Worm (Caenorhabditis elegans) whole organism, late embryonic: ENCODE measurements around the gene srg-66.
"Not testable (repeated sequence)": the region's sequence is repeated elsewhere in the genome, so short reads cannot be mapped to it uniquely, and the experiment has no call there.

Experiments
- K02D7.2 ChIP-seq: sonication (generic microtip); optimal IDR thresholded peaks from 2 replicates; lab custom pipeline; 2017; ENCODE audit warnings: mild to moderate bottlenecking, missing genetic modification characterization, missing compliant biosample characterization
- ama-1 ChIP-seq: fragments of 150-350 bp; optimal IDR thresholded peaks from 2 replicates; lab custom pipeline; 2014
- ceh-14 ChIP-seq: sonication (generic microtip); optimal IDR thresholded peaks from 2 replicates; lab custom pipeline; 2016; ENCODE audit warnings: missing genotype, missing genetic modification characterization, missing compliant biosample characterization
- ceh-22 ChIP-seq: sonication (generic microtip); optimal IDR thresholded peaks from 2 replicates; lab custom pipeline; 2017; ENCODE audit warnings: missing biosample characterization, missing genetic modification characterization
- ceh-30 ChIP-seq: fragments of 150-350 bp; optimal IDR thresholded peaks from 2 replicates; lab custom pipeline; 2014; ENCODE audit warnings: missing biosample characterization, missing genetic modification characterization
- ceh-48 ChIP-seq: sonication (generic microtip); optimal IDR thresholded peaks from 2 replicates; lab custom pipeline; 2016; ENCODE audit warnings: missing genetic modification characterization, inconsistent platforms, missing compliant biosample characterization
- ceh-6 ChIP-seq: fragments of 200-800 bp; sonication (Bioruptor generic); optimal IDR thresholded peaks from 2 replicates; lab custom pipeline; 2018; ENCODE audit warnings: mild to moderate bottlenecking, missing genetic modification characterization, missing compliant biosample characterization
- che-1 ChIP-seq: sonication (generic microtip); optimal IDR thresholded peaks from 2 replicates; lab custom pipeline; 2016; ENCODE audit warnings: mild to moderate bottlenecking, missing genetic modification characterization, missing compliant biosample characterization
- dmd-4 ChIP-seq: sonication (generic microtip); optimal IDR thresholded peaks from 2 replicates; lab custom pipeline; 2016; ENCODE audit warnings: borderline replicate concordance, missing genetic modification characterization, missing compliant biosample characterization
- dve-1 ChIP-seq: sonication (generic microtip); optimal IDR thresholded peaks from 2 replicates; lab custom pipeline; 2017; ENCODE audit warnings: antibody characterized with exemption, mild to moderate bottlenecking, missing genetic modification characterization, missing compliant biosample characterization
- elt-2 ChIP-seq: sonication (generic microtip); optimal IDR thresholded peaks from 2 replicates; lab custom pipeline; 2016; ENCODE audit warnings: missing genetic modification reagents, missing genetic modification characterization, missing compliant biosample characterization
- elt-4 ChIP-seq: sonication (generic microtip); optimal IDR thresholded peaks from 2 replicates; lab custom pipeline; 2016; ENCODE audit warnings: missing genetic modification characterization, missing compliant biosample characterization
- eyg-1 ChIP-seq: sonication (generic microtip); optimal IDR thresholded peaks from 2 replicates; lab custom pipeline; 2016; ENCODE audit warnings: missing genotype, missing genetic modification characterization, missing compliant biosample characterization
- fkh-6 ChIP-seq: sonication (generic microtip); optimal IDR thresholded peaks from 2 replicates; lab custom pipeline; 2016; ENCODE audit warnings: missing genetic modification characterization, missing compliant biosample characterization
- gmeb-2 ChIP-seq: sonication (generic microtip); optimal IDR thresholded peaks from 2 replicates; lab custom pipeline; 2016; ENCODE audit warnings: missing genetic modification characterization, inconsistent platforms, missing compliant biosample characterization
- hlh-13 ChIP-seq: fragments of 200-800 bp; sonication (Bioruptor generic); optimal IDR thresholded peaks from 2 replicates; lab custom pipeline; 2018; ENCODE audit warnings: mild to moderate bottlenecking, missing genetic modification characterization, missing compliant biosample characterization
- hlh-6 ChIP-seq: sonication (generic microtip); optimal IDR thresholded peaks from 2 replicates; lab custom pipeline; 2016; ENCODE audit warnings: missing genotype, missing genetic modification characterization, missing compliant biosample characterization
- lim-6 ChIP-seq: sonication (generic microtip); optimal IDR thresholded peaks from 2 replicates; lab custom pipeline; 2016; ENCODE audit warnings: missing genetic modification characterization, missing compliant biosample characterization
- madf-2 ChIP-seq: sonication (generic microtip); optimal IDR thresholded peaks from 2 replicates; lab custom pipeline; 2017; ENCODE audit warnings: missing genetic modification characterization, missing compliant biosample characterization
- nhr-11 ChIP-seq: fragments of 150-350 bp; optimal IDR thresholded peaks from 2 replicates; lab custom pipeline; 2014; ENCODE audit warnings: missing biosample characterization, missing genetic modification characterization
- npax-4 ChIP-seq: sonication (generic microtip); optimal IDR thresholded peaks from 2 replicates; lab custom pipeline; 2016; ENCODE audit warnings: missing genetic modification characterization, missing compliant biosample characterization
- odd-2 ChIP-seq: sonication (generic microtip); optimal IDR thresholded peaks from 2 replicates; lab custom pipeline; 2017; ENCODE audit warnings: antibody characterized with exemption, mild to moderate bottlenecking, missing genetic modification characterization, missing compliant biosample characterization
- pag-3 ChIP-seq: sonication (generic microtip); optimal IDR thresholded peaks from 2 replicates; lab custom pipeline; 2016; ENCODE audit warnings: missing compliant biosample characterization, missing genetic modification characterization, borderline replicate concordance
- pha-2 ChIP-seq: sonication (generic microtip); optimal IDR thresholded peaks from 2 replicates; lab custom pipeline; 2017; ENCODE audit warnings: mild to moderate bottlenecking, missing genetic modification characterization, missing compliant biosample characterization
- pqm-1 ChIP-seq: sonication (generic microtip); optimal IDR thresholded peaks from 2 replicates; lab custom pipeline; 2016; ENCODE audit warnings: missing genetic modification characterization, missing compliant biosample characterization
- pros-1 ChIP-seq: fragments of 150-350 bp; optimal IDR thresholded peaks from 2 replicates; lab custom pipeline; 2014; ENCODE audit warnings: missing biosample characterization, missing genetic modification reagents, missing genetic modification characterization
- tbx-2 ChIP-seq: sonication (generic microtip); optimal IDR thresholded peaks from 2 replicates; lab custom pipeline; 2016; ENCODE audit warnings: missing genetic modification characterization, missing compliant biosample characterization
- unc-3 ChIP-seq, 2 experiments: fragments of 200-800 bp in 1 of 2; sonication (Bioruptor generic) in 1 of 2; sonication (generic microtip) in 1 of 2; conservative IDR thresholded peaks in 1 of 2; optimal IDR thresholded peaks in 1 of 2; 2 replicates each; pipeline versions ENCODE4 v1.3.6 to Lab custom; 2016 to 2022; ENCODE audit warnings: missing compliant biosample characterization in 2 of 2, missing genetic modification characterization in 2 of 2, missing genetic modification reagents in 1 of 2
- unc-55 ChIP-seq: sonication (generic microtip); optimal IDR thresholded peaks from 2 replicates; lab custom pipeline; 2017; ENCODE audit warnings: missing biosample characterization, missing genetic modification reagents, missing genetic modification characterization
- unc-86 ChIP-seq: sonication (generic microtip); optimal IDR thresholded peaks from 2 replicates; lab custom pipeline; 2016; ENCODE audit warnings: missing genetic modification characterization, missing compliant biosample characterization
- ztf-16 ChIP-seq: sonication (generic microtip); optimal IDR thresholded peaks from 2 replicates; lab custom pipeline; 2017; ENCODE audit warnings: missing genetic modification characterization, missing compliant biosample characterization

srg-66 gene

DNA sequence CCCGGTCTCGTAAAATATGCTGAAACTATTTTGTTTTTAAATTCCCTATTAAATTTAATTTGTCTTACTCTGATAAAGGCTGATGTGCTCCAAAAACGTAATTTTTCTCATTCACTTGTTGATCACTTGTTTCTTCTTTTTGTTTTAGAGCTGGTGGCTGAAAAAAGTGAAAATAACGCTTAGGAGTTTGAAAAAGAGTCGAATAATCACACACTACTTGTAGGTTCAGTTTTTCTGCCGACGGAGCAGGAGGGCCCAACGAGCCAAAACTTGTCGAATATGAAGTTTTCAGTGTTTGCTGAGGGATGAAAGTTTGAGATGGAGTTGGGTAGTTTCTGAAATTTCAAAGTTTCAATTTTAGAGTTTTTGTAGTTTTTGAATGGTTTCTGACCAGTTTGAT, 5.0 kb upstream of the srg-66 start:
- TF ChIP-seq unc-55 (GFP tag; lab: Kevin White, UChicago) (no peak), hlh-6 (no peak), ceh-22 (tag; lab: Kevin White, UChicago) (no peak), ceh-14 (tag; lab: Kevin White, UChicago) (no peak), odd-2 (tag; lab: Kevin White, UChicago) (no peak), ama-1 (lab: Kevin White, UChicago) (no peak), unc-86 (no peak), pqm-1 (tag; lab: Kevin White, UChicago) (no peak)

DNA sequence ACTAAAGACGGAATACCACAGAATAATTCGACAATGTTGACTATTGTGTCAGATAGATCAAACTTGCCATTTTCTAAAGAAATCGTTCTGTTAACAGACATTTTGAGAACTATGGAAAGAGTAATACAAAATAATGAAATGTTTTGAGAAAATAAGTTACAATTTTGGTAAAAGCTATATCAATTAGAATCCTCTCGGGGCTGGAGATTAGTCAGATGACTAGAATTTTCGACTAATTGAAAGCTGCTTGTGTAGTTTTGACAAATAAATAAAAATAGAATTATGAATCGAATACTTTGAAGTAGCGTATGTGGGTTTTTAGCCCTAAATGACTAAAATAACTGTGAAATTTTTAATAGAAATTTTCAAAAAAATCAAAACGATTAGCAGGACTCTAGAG, 2.7 kb upstream of the srg-66 start, which contains the start of gene srg-65:
Gene srg-65 (minus strand): TSS at position 101 of the 400 bp plus-strand sequence.
- TF ChIP-seq pros-1 (tag; lab: Kevin White, UChicago) (no peak), unc-3 (GFP tag; conservative IDR thresholded peaks at IDR 0.05; lab: Robert Waterston, UW) (no peak), unc-3 (tag; optimal IDR thresholded peaks at IDR 0.05; lab: Kevin White, UChicago) (no peak), lim-6 (tag; lab: Kevin White, UChicago) (no peak), fkh-6 (no peak)

ce11 chrV:5477719-5478118, 4.5 kb downstream of the srg-66 start:
- TF ChIP-seq ceh-48 (peak; percentile 29), nhr-11 (tag; lab: Kevin White, UChicago) (no peak)

DNA sequence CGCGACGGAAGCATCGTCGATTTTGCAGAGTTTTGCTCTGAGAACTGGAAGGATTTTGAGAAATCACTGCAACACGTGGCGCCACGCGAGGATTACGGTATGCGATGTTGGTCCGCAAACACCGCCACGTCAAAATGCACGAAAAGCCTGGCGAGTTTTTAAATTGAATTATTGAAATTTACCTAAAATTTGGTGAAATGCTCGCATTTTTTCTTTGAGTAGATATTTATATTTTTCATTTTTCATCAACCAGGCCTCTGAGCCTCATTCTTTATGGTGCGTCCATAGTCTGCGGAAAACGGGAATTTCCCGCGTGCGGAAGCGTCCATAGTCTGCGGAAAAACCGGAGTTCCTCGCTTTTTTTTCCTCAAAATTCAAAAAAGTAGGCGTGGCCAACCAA, 11.3 kb downstream of the srg-66 start, which contains the start of gene ZC317.7:
Gene ZC317.7 (minus strand): TSS at position 101 of the 400 bp plus-strand sequence.
- not testable (repeated sequence) for TF ChIP-seq dve-1; che-1 (tag; lab: Kevin White, UChicago); ceh-6 (GFP tag; lab: Kevin White, UChicago)

ce11 chrV:5468489-5468888, 13.7 kb downstream of the srg-66 start, which contains the start of gene ZC317.6:
Gene ZC317.6 (minus strand): TSS chrV:5468589.
- not testable (repeated sequence) for TF ChIP-seq nhr-11, npax-4, ztf-16 (tag; lab: Kevin White, UChicago)
- TF ChIP-seq, all 69 proteins: peak for 0; not testable (repeated sequence) for 69

- TF ChIP-seq dmd-4 (tag; lab: Kevin White, UChicago) (no peak), elt-4 (tag; lab: Kevin White, UChicago) (no peak), ceh-48 (no peak), gmeb-2 (tag; lab: Kevin White, UChicago) (no peak), pha-2 (tag; lab: Kevin White, UChicago) (no peak), tbx-2 (tag; lab: Kevin White, UChicago) (no peak), madf-2 (no peak), npax-4 (tag; lab: Kevin White, UChicago) (no peak), ceh-30 (tag; lab: Kevin White, UChicago) (no peak), pag-3 (tag; lab: Kevin White, UChicago) (no peak), ceh-6 (GFP tag; lab: Kevin White, UChicago) (no peak), pqm-1 (tag; lab: Kevin White, UChicago) (no peak), hlh-13 (GFP tag; lab: Kevin White, UChicago) (no peak), eyg-1 (no peak), elt-2 (tag; lab: Kevin White, UChicago) (no peak), K02D7.2 (tag; lab: Kevin White, UChicago) (no peak)
Observed at ce11 chrV:5465335-5465734, 16.9 kb downstream of the srg-66 start, which contains the start of gene srg-68. Gene srg-68 (minus strand): TSS chrV:5465435.
